Worm (Caenorhabditis elegans) whole organism, L3 larva: ENCODE results near the gene H06I04.6.

Experiments
- ZK546.5 ChIP-seq: sonication (generic microtip); optimal IDR thresholded peaks from 2 replicates; lab custom pipeline; 2017; ENCODE audit warnings: missing biosample characterization, missing genetic modification characterization
- aly-2 ChIP-seq: fragments of 150-350 bp; optimal IDR thresholded peaks from 2 replicates; lab custom pipeline; 2014; ENCODE audit warnings: missing biosample characterization, missing genetic modification characterization
- ama-1 ChIP-seq: fragments of 150-350 bp; optimal IDR thresholded peaks from 2 replicates; lab custom pipeline; 2018
- ceh-82 ChIP-seq: fragments of 150-350 bp; optimal IDR thresholded peaks from 2 replicates; lab custom pipeline; 2014; ENCODE audit warnings: missing biosample characterization, missing genetic modification characterization
- elt-1 ChIP-seq: fragments of 150-350 bp; optimal IDR thresholded peaks from 2 replicates; lab custom pipeline; 2014; ENCODE audit warnings: missing biosample characterization, missing genetic modification characterization
- nhr-23 ChIP-seq: fragments of 150-350 bp; optimal IDR thresholded peaks from 2 replicates; lab custom pipeline; 2014; ENCODE audit warnings: missing biosample characterization, missing genetic modification reagents, missing genetic modification characterization
- unc-62 ChIP-seq: fragments of 150-350 bp; sonication (generic microtip); optimal IDR thresholded peaks from 4 replicates; lab custom pipeline; 2014; ENCODE audit warnings: missing biosample characterization, missing genetic modification reagents, missing genetic modification characterization
- ztf-11 ChIP-seq: fragments of 150-350 bp; optimal IDR thresholded peaks from 2 replicates; lab custom pipeline; 2014; ENCODE audit warnings: missing biosample characterization, missing genetic modification characterization
- ztf-4 ChIP-seq: fragments of 150-350 bp; optimal IDR thresholded peaks from 2 replicates; lab custom pipeline; 2014; ENCODE audit warnings: missing biosample characterization, missing genetic modification characterization

ce11 chrIII:3111534-3111933 is 47.4 kb upstream of the H06I04.6 start:
- no peak for TF ChIP-seq ZK546.5 (tag; lab: Kevin White, UChicago)
- no peak for TF ChIP-seq ama-1
- TF ChIP-seq ztf-4 (tag; lab: Kevin White, UChicago) = no peak
- no peak for TF ChIP-seq aly-2 (tag; lab: Kevin White, UChicago)
- no peak for TF ChIP-seq unc-62 (GFP tag; lab: Kevin White, UChicago)
- no peak for TF ChIP-seq ceh-82
- TF ChIP-seq nhr-23 (tag; lab: Kevin White, UChicago) = no peak
- TF ChIP-seq elt-1 (tag; lab: Kevin White, UChicago) = no peak
- no peak for TF ChIP-seq ztf-11
